Worm (Caenorhabditis elegans): ENCODE data around the gene fbxa-69.
"Not testable (repeated sequence)": the region's sequence is repeated elsewhere in the genome, so short reads cannot be mapped to it uniquely, and the experiment has no call there.

fbxa-69 gene

DNA sequence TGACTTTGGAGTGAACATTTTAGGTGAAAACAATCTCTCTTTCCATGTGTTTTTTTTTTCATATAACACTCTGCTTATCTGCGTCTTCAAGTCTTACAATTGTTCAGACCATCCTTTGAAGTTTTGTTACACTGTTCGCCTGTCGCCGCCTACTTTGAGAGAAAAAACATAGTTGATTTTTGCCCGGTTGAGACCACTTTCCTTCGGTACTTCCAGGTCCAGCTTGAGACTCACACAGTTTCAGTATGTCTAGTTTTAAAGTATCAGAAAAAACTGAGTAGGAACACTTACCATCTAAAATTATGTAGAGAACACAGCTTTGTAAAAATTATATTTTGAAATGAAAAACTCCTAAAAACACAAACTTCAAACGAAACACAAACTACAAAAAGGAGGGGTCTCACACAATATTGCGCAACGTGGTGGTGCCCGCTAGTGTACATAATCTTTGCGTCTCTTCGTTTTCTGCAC is at the start of gene fbxa-69, which contains the start of gene F54B8.4:
TSS of gene fbxa-69 (minus strand) at position 10 of the 471 bp plus-strand sequence.
TSS of gene F54B8.4 (plus strand) at position 421 of the 471 bp plus-strand sequence.
- TF ChIP-seq pha-4 (tag; optimal IDR thresholded peaks at IDR 0.05) (no peak), zip-8 (tag; optimal IDR thresholded peaks at IDR 0.05) (peak; percentile 19), tbx-8 (GFP tag; optimal IDR thresholded peaks at IDR 0.05) (no peak), mab-5 (tag; optimal IDR thresholded peaks at IDR 0.05) (no peak), elt-3 (tag; optimal IDR thresholded peaks at IDR 0.05) (no peak), sptf-1 (tag; optimal IDR thresholded peaks at IDR 0.05) (no peak)

DNA sequence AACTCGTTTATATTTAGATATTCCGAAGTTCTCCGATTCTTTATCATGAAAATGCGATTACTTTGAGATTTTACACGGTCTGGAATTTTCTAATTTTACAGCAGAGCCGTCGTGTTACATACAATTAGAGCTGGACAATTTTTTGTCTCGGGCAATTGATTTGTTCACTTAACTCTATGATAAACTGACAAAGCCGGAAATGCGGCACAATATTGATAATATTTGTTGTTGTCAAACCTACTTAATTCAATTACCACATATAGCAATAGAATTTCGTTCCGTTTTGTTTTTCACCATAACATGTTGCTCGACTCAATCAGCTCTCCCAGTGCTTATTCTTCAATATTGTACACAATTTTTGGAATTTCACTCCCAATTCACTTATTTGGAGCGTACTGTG is 47.3 kb upstream of the fbxa-69 start, which contains the start of gene srh-299:
TSS of gene srh-299 (plus strand) at position 301 of the 400 bp plus-strand sequence.
- TF ChIP-seq nhr-2 (tag; optimal IDR thresholded peaks at IDR 0.05), result no peak

DNA sequence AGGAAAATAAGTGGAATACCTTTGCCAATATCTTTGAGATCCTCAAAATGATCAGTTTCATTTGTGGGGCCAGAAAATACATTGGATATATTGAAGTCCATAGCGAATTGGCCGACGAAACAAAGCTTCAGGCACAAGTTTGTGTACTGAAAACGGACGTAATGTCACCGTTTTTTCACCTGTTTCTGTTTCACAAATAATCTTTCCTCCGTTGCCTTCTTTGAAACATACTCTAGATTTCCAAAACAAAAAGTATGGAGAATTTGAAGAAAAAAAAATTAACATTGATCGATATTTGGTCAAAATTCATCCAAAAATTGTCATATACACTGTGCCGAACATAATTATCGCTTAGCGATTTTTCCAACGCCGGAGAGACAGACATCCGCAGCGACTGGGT is 46.8 kb upstream of the fbxa-69 start, which contains the start of gene srz-12:
TSS of gene srz-12 (minus strand) at position 101 of the 400 bp plus-strand sequence.
- TF ChIP-seq nhr-28 (tag; optimal IDR thresholded peaks at IDR 0.05), result no peak
- TF ChIP-seq lin-13 (tag; optimal IDR thresholded peaks at IDR 0.05), result no peak
- no peak for TF ChIP-seq cnd-1 (tag; optimal IDR thresholded peaks at IDR 0.05)
- no peak for TF ChIP-seq unc-120 (tag; optimal IDR thresholded peaks at IDR 0.05; ENCODE audit: poor library complexity, severe bottlenecking)
- no peak for TF ChIP-seq hlh-1 (tag; optimal IDR thresholded peaks at IDR 0.05)
- no peak for TF ChIP-seq bed-3 (GFP tag; optimal IDR thresholded peaks at IDR 0.05)
- TF ChIP-seq sptf-1 (tag; optimal IDR thresholded peaks at IDR 0.05), result no peak
- TF ChIP-seq unc-39 (tag; optimal IDR thresholded peaks at IDR 0.05), result no peak
- no peak for TF ChIP-seq lsy-2 (tag; optimal IDR thresholded peaks at IDR 0.05)
- TF ChIP-seq ces-1 (GFP tag; optimal IDR thresholded peaks at IDR 0.05), result no peak
- no peak for TF ChIP-seq drap-1 (GFP tag; optimal IDR thresholded peaks at IDR 0.05)
- no peak for TF ChIP-seq nhr-2 (tag; optimal IDR thresholded peaks at IDR 0.05)
- no peak for TF ChIP-seq elt-1 (tag; optimal IDR thresholded peaks at IDR 0.05; ENCODE audit: borderline replicate concordance, insufficient read depth)
- TF ChIP-seq mep-1 (tag; optimal IDR thresholded peaks at IDR 0.05), result no peak
- TF ChIP-seq mls-2 (tag; optimal IDR thresholded peaks at IDR 0.05), result no peak
- no peak for TF ChIP-seq tbx-8 (GFP tag; optimal IDR thresholded peaks at IDR 0.05)
- no peak for TF ChIP-seq unc-62 (GFP tag; optimal IDR thresholded peaks at IDR 0.05)
- TF ChIP-seq zip-8 (tag; optimal IDR thresholded peaks at IDR 0.05), result no peak
- TF ChIP-seq ceh-83 (GFP tag; optimal IDR thresholded peaks at IDR 0.05), result no peak

DNA sequence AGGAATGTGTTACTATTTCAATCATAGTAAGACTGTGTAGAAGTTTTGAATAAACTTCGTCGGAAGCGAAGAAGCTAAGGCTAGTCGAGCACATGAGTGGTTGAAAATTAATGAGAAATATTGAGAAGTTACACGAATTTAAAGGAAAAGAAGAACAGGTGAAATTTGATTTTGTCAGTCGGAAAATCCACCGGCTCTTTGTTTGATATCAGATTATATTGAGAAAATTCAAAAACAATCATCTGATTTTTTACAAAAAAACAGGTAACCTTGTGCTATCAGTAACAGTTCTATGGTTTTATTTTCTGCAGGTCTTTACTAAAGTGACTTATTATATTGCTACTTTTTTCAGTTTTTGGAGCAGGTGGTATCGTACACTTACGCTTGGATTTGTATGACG is 42.5 kb upstream of the fbxa-69 start, which contains the start of gene srh-148:
TSS of gene srh-148 (minus strand) at position 101 of the 400 bp plus-strand sequence.
- TF ChIP-seq lin-32 (GFP tag; optimal IDR thresholded peaks at IDR 0.05) (no peak), cnd-1 (tag; optimal IDR thresholded peaks at IDR 0.05) (no peak), pha-4 (tag; optimal IDR thresholded peaks at IDR 0.05) (no peak), drap-1 (GFP tag; optimal IDR thresholded peaks at IDR 0.05) (no peak), elt-1 (tag; optimal IDR thresholded peaks at IDR 0.05; ENCODE audit: borderline replicate concordance, insufficient read depth) (no peak), sptf-1 (tag; optimal IDR thresholded peaks at IDR 0.05) (no peak), blmp-1 (tag; optimal IDR thresholded peaks at IDR 0.05) (no peak)

DNA sequence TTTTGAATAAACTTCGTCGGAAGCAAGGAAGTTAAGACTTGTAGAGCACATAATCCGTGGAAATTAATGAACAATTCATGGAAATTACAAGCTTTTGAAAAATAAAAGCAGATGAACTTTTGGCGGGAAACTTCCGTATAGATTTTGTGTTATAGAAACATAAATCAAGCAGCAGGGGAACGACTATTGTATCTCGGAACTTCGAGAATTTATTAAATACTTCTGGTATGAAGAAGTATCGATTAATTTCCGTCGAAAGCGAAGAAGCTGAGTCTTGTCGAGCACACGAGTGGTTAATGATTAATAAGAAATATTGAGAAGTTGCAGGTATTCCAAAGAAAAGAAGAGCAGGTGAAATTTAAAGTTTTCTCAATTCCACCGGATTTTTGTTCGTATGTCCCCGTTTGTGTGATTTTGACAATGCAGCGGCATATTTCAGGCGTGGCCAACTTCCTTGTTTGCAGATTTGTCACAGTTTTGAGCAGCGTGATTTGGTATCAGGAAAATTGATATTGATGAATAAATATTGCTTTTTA is 34.6 kb upstream of the fbxa-69 start, which contains the start of gene srh-147:
TSS of gene srh-147 (minus strand) at position 51 of the 536 bp plus-strand sequence.
- not testable (repeated sequence) for TF ChIP-seq ces-1 (GFP tag; optimal IDR thresholded peaks at IDR 0.05); hlh-1 (tag; optimal IDR thresholded peaks at IDR 0.05); blmp-1 (tag; optimal IDR thresholded peaks at IDR 0.05)

DNA sequence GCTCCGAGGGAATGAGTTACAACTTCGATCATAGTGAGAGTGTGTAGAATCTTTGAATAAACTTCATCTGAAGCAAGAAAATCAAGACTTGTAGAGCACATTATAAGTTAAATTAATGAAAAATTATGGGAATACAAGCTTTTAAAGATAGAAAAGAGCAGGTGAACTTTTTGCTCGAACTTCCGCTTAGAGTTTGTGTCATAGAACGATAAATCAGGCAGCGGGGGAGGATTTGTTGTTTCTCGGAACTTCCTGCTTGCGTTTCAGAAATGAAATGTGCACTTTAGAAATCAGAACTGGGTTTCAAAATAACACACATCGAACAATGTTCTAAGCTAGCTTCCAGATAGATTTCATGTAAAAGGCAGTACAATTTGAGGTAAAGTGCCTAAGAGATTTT is 25.3 kb upstream of the fbxa-69 start, which contains the start of gene srh-149:
TSS of gene srh-149 (minus strand) at position 101 of the 400 bp plus-strand sequence.
- TF ChIP-seq nhr-2 (tag; optimal IDR thresholded peaks at IDR 0.05) (no peak), nhr-12 (tag; optimal IDR thresholded peaks at IDR 0.05) (no peak), mab-5 (tag; optimal IDR thresholded peaks at IDR 0.05) (no peak), M03D4.4 (tag; optimal IDR thresholded peaks at IDR 0.05) (no peak), elt-1 (tag; optimal IDR thresholded peaks at IDR 0.05; ENCODE audit: borderline replicate concordance, insufficient read depth) (no peak), flh-1 (GFP tag; optimal IDR thresholded peaks at IDR 0.05) (no peak), blmp-1 (tag; optimal IDR thresholded peaks at IDR 0.05) (no peak), mls-2 (tag; optimal IDR thresholded peaks at IDR 0.05) (no peak)

All from whole organism, mixed stage, embryonic.